Worm (Caenorhabditis elegans): ENCODE data around the gene fmo-5.

- TF ChIP-seq bed-1 (GFP tag; IDR thresholded peaks at IDR 0.05): no peak
- no peak for TF ChIP-seq unc-130 (GFP tag; optimal IDR thresholded peaks at IDR 0.05)
- no peak for TF ChIP-seq madf-3 (GFP tag; IDR thresholded peaks at IDR 0.05)
These were observed 41.7 kb upstream of the fmo-5 start, which contains the start of gene Y50D4C.3 for ce11 chrV:945144-945543.

Measured in whole organism, young adult.